Fruit fly (Drosophila melanogaster): ENCODE measurements around the gene Desat1.
"Not testable (repeated sequence)": the region's sequence is repeated elsewhere in the genome, so short reads cannot be mapped to it uniquely, and the experiment has no call there.

Desat1 gene

dm6 chr3R:12454492-12454891, 15.1 kb downstream of the Desat1 start:
- TF ChIP-seq Ets21C (GFP tag; optimal IDR thresholded peaks at IDR 0.05): no peak
- TF ChIP-seq CG6808 (GFP tag; optimal IDR thresholded peaks at IDR 0.05): no peak

DNA sequence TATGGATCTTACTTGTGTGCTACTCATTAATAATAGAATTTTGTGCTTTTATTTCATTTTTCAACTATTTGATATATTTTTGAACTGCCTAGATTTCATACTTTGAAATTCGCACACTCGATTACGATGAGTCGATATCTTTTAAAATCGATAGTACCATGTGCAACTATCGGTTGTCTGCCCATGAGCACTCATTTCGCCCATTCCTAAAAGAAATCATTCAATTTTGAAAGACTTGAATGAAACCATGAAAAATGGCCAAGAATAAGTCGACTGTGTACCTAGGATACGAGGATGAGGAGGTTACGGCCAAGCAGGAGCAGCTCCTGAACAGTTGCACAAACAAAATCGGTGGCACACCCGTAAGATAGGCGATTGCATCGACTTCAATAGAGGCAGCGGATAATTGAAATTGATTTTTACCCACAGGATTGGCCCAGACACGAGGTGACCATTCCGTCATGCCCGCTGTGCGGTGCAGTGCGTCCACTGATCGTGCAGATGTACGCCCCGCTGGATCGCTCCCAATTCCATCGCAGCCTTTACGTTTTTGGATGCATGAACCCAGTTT, 17.1 kb downstream of the Desat1 start, which contains the start of gene trus:
trus (plus strand) TSS at position 204 of the 571 bp plus-strand sequence.
- TF ChIP-seq CG6276 (GFP tag; optimal IDR thresholded peaks at IDR 0.05) (no peak), esn (GFP tag; optimal IDR thresholded peaks at IDR 0.05) (peak; percentile 27)

DNA sequence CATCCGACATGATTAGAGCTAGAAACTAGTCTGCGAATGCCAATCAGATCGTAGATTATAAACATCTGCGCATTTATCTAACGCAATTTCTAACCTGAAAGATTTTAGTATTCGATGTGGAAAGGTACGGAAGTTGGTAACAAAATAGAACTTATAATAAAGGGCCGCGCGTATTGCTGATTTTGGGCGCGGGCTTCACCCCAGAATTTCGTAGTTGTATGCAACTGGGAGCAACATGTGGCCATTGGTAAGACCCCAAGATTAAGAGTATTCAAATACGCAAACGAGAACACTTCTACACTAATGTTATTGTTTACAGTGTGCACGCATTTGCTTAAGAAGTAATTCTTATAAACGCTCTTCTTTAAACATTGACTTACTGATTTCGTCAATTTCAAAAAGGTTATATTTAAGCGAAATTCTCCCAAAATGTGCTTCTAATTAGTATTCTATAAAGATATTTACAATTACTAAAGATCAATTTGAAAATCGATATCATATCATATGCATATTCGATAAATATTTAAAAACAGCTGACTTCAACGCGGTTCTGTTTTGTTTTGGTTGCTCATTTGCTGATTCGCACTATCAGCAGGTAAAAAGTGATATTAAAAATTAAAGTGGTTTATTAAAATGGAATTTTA, 20.6 kb downstream of the Desat1 start, which contains the start of the genes CG5961 and Polr3C:
CG5961 (minus strand) TSS at position 416 of the 644 bp plus-strand sequence.
Polr3C (plus strand) TSS at position 536 of the 644 bp plus-strand sequence.
- TF ChIP-seq fkh (GFP tag; optimal IDR thresholded peaks at IDR 0.05) (peak; percentile 91), OdsH (GFP tag; optimal IDR thresholded peaks at IDR 0.05) (no peak), esn (GFP tag; optimal IDR thresholded peaks at IDR 0.05) (peak; percentile 19), Eip78C (GFP tag) (peak; percentile 13)

- not testable (repeated sequence) for TF ChIP-seq pdm3, Ets21C, Hr38 (GFP tag; optimal IDR thresholded peaks at IDR 0.05)
Observed at dm6 chr3R:12465198-12465597, 25.8 kb downstream of the Desat1 start, which contains the start of gene CG5608. CG5608 (minus strand) TSS chr3R:12465298.

DNA sequence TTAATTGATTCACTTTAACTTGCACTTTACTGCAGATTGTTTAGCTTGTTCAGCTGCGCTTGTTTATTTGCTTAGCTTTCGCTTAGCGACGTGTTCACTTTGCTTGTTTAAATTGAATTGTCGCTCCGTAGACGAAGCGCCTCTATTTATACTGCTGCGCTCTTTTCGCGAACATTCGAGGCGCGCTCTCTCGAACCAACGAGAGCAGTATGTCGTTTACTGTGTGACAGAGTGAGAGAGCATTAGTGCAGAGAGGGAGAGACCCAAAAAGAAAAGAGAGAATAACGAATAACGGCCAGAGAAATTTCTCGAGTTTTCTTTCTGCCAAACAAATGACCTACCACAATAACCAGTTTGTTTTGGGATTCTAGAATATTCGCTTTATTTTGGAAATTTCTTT, 28.3 kb downstream of the Desat1 start, which contains the start of gene Hsp70Ba:
Hsp70Ba (minus strand) TSS at position 102 of the 400 bp plus-strand sequence.
- TF ChIP-seq fkh, achi, CG4318 (GFP tag; optimal IDR thresholded peaks at IDR 0.05): not testable (repeated sequence)

dm6 chr3R:12477239-12477865, 38.0 kb downstream of the Desat1 start:
- peak; percentile 60 for TF ChIP-seq fkh (GFP tag; optimal IDR thresholded peaks at IDR 0.05)
- TF ChIP-seq CG6808 (GFP tag; optimal IDR thresholded peaks at IDR 0.05): peak; percentile 1
- peak in 1 of 2 experiments; percentile 17 for TF ChIP-seq ss (GFP tag; optimal IDR thresholded peaks at IDR 0.05)

All from whole organism, prepupa.